Fruit fly (Drosophila melanogaster): ENCODE measurements around the gene Meics.

Gene Meics

dm6 chr3L:13919794-13920631 is 44.5 kb downstream of the Meics start (continued):
- TF ChIP-seq Fer2 (tag; optimal IDR thresholded peaks at IDR 0.05) (peak; percentile 83), CG32767 (GFP tag; IDR thresholded peaks at IDR 0.05) (peak; percentile 48), CG4360 (GFP tag; IDR thresholded peaks at IDR 0.05) (peak; percentile 49), CG9932 (GFP tag; IDR thresholded peaks at IDR 0.05) (peak; percentile 87), pfk (GFP tag; optimal IDR thresholded peaks at IDR 0.05) (no peak), Nf-YA (GFP tag; IDR thresholded peaks at IDR 0.05) (peak; percentile 62), CG6654 (GFP tag; optimal IDR thresholded peaks at IDR 0.05) (peak; percentile 78), hbn (GFP tag; IDR thresholded peaks at IDR 0.05; ENCODE audit: partially characterized antibody) (no peak; the same call in 1 of the 2 replicates), Abd-B (GFP tag; optimal IDR thresholded peaks at IDR 0.05) (peak; percentile 91), esg (GFP tag; conservative IDR thresholded peaks at IDR 0.05) (peak; percentile 74), tup (GFP tag; optimal IDR thresholded peaks at IDR 0.05) (peak; percentile 63), chinmo (GFP tag; IDR thresholded peaks at IDR 0.05; ENCODE audit: partially characterized antibody) (peak; percentile 79; the same call in 1 of the 4 replicates), CG15514 (GFP tag; optimal IDR thresholded peaks at IDR 0.05) (peak; percentile 63), CG17385 (GFP tag; optimal IDR thresholded peaks at IDR 0.05) (peak; percentile 87), CG8478 (optimal IDR thresholded peaks at IDR 0.05) (no peak), Chrac-16 (GFP tag; optimal IDR thresholded peaks at IDR 0.05) (peak; percentile 90), sob (GFP tag; IDR thresholded peaks at IDR 0.05) (peak; percentile 74), ac (GFP tag; optimal IDR thresholded peaks at IDR 0.05) (peak; percentile 64), Gug (GFP tag; IDR thresholded peaks at IDR 0.05) (peak; percentile 81), CG1832 (GFP tag; optimal IDR thresholded peaks at IDR 0.05) (no peak), CG16815 (GFP tag; optimal IDR thresholded peaks at IDR 0.05) (peak; percentile 92), CG7745 (tag; optimal IDR thresholded peaks at IDR 0.05) (no peak), Mrtf (GFP tag; IDR thresholded peaks at IDR 0.05) (peak; percentile 80), CG12219 (GFP tag; optimal IDR thresholded peaks at IDR 0.05) (peak; percentile 90), CG1024 (GFP tag; IDR thresholded peaks at IDR 0.05) (peak; percentile 51), ems (GFP tag; optimal IDR thresholded peaks at IDR 0.05) (peak; percentile 87), CG6854 (GFP tag; optimal IDR thresholded peaks at IDR 0.05) (peak; percentile 86), HLH4C (GFP tag; IDR thresholded peaks at IDR 0.05; ENCODE audit: partially characterized antibody) (peak; percentile 40; the same call in 1 of the 3 replicates), CG1647 (GFP tag; optimal IDR thresholded peaks at IDR 0.05) (peak; percentile 60), CG2678 (tag; optimal IDR thresholded peaks at IDR 0.05) (peak; percentile 97), GATAe (GFP tag; conservative IDR thresholded peaks at IDR 0.05) (peak; percentile 48; the same call in 1 of the 2 replicates), klu (GFP tag; IDR thresholded peaks at IDR 0.05) (peak; percentile 87; the same call in 1 of the 2 replicates), CG15601 (tag; optimal IDR thresholded peaks at IDR 0.05) (peak; percentile 90), repo (GFP tag; optimal IDR thresholded peaks at IDR 0.05) (peak; percentile 84), B-H2 (GFP tag; optimal IDR thresholded peaks at IDR 0.05) (peak; percentile 55), wor (GFP tag; IDR thresholded peaks at IDR 0.05) (peak; percentile 77), CG4424 (GFP tag; optimal IDR thresholded peaks at IDR 0.05) (peak; percentile 92), sima (GFP tag; optimal IDR thresholded peaks at IDR 0.05) (peak; percentile 4), CG2129 (GFP tag; IDR thresholded peaks at IDR 0.05; ENCODE audit: partially characterized antibody) (no peak), twi (tag; optimal IDR thresholded peaks at IDR 0.05) (peak; percentile 87), corto (GFP tag; optimal IDR thresholded peaks at IDR 0.05) (no peak), ewg (GFP tag; optimal IDR thresholded peaks at IDR 0.05) (peak; percentile 83), Nf-YC (tag; optimal IDR thresholded peaks at IDR 0.05) (peak; percentile 81), lbe (GFP tag; optimal IDR thresholded peaks at IDR 0.05) (no peak), pzg (GFP tag; optimal IDR thresholded peaks at IDR 0.05) (peak; percentile 2), CG17186 (GFP tag; optimal IDR thresholded peaks at IDR 0.05) (peak; percentile 32), CG12104 (GFP tag; optimal IDR thresholded peaks at IDR 0.05) (peak; percentile 83), Hr3 (GFP tag; optimal IDR thresholded peaks at IDR 0.05) (peak; percentile 91)

Measured in whole organism, embryonic.